Fruit fly (Drosophila melanogaster) whole organism, embryonic: ENCODE results near the gene Fer3.

Experiments
- Aef1 ChIP-seq: fragments of 200-800 bp; sonication (Bioruptor generic); IDR thresholded peaks from 3 replicates; pipeline ENCODE4 v1.3.6; 2022; ENCODE audit warnings: missing biosample characterization, missing genetic modification characterization
- CG10543 ChIP-seq: fragments of 200-800 bp; sonication (Bioruptor generic); optimal IDR thresholded peaks from 3 replicates; lab custom pipeline; 2017; ENCODE audit warnings: missing biosample characterization, mild to moderate bottlenecking, missing genetic modification characterization, moderate library complexity
- CG11695 ChIP-seq: fragments of 200-800 bp; sonication (Bioruptor generic); IDR thresholded peaks from 3 replicates; pipeline ENCODE4 v1.3.6; 2022; ENCODE audit warnings: missing biosample characterization, missing genetic modification characterization
- CG13894 ChIP-seq: fragments of 200-800 bp; sonication (Bioruptor generic); optimal IDR thresholded peaks from 3 replicates; lab custom pipeline; 2018; ENCODE audit warnings: missing biosample characterization, mild to moderate bottlenecking, missing genetic modification characterization, moderate library complexity
- CG14014 ChIP-seq: fragments of 200-800 bp; sonication (Bioruptor generic); IDR thresholded peaks from 2 replicates; pipeline ENCODE4 v1.3.6; 2022; ENCODE audit warnings: missing biosample characterization, missing genetic modification characterization
- CG15269 ChIP-seq: fragments of 200-800 bp; sonication (Bioruptor generic); optimal IDR thresholded peaks from 2 replicates; lab custom pipeline; 2018; ENCODE audit warnings: missing biosample characterization, mild to moderate bottlenecking, missing genetic modification characterization, moderate library complexity
- CG15479 ChIP-seq: fragments of 200-800 bp; sonication (Bioruptor generic); optimal IDR thresholded peaks from 3 replicates; lab custom pipeline; 2019; ENCODE audit warnings: missing biosample characterization, mild to moderate bottlenecking, missing genetic modification characterization, moderate library complexity
- CG16863 ChIP-seq: fragments of 200-800 bp; sonication (Bioruptor generic); optimal IDR thresholded peaks from 3 replicates; lab custom pipeline; 2016; ENCODE audit warnings: missing biosample characterization, missing genetic modification characterization
- CG17802 ChIP-seq: fragments of 200-800 bp; sonication (Bioruptor generic); optimal IDR thresholded peaks from 2 replicates; lab custom pipeline; 2018; ENCODE audit warnings: missing biosample characterization, mild to moderate bottlenecking, missing genetic modification characterization, moderate library complexity
- CG2116 ChIP-seq: fragments of 200-800 bp; sonication (Bioruptor generic); optimal IDR thresholded peaks from 3 replicates; lab custom pipeline; 2018; ENCODE audit warnings: missing biosample characterization, mild to moderate bottlenecking, missing genetic modification characterization
- CG31365 ChIP-seq: fragments of 200-800 bp; sonication (Bioruptor generic); optimal IDR thresholded peaks from 2 replicates; lab custom pipeline; 2018; ENCODE audit warnings: missing biosample characterization, mild to moderate bottlenecking, missing genetic modification characterization
- CG4617 ChIP-seq: fragments of 200-800 bp; sonication (Bioruptor generic); optimal IDR thresholded peaks from 3 replicates; lab custom pipeline; 2016; ENCODE audit warnings: missing biosample characterization, missing genetic modification characterization, borderline replicate concordance
- CG5180 ChIP-seq: fragments of 200-800 bp; sonication (Bioruptor generic); optimal IDR thresholded peaks from 3 replicates; lab custom pipeline; 2017; ENCODE audit warnings: missing biosample characterization, missing genetic modification characterization, mild to moderate bottlenecking, moderate library complexity, missing genetic modification reagents
- CG7928 ChIP-seq: fragments of 200-800 bp; sonication (Bioruptor generic); optimal IDR thresholded peaks from 2 replicates; lab custom pipeline; 2017; ENCODE audit warnings: missing biosample characterization, mild to moderate bottlenecking, missing genetic modification characterization
- CG8089 ChIP-seq: fragments of 200-800 bp; sonication (Bioruptor generic); optimal IDR thresholded peaks from 3 replicates; lab custom pipeline; 2016; ENCODE audit warnings: missing biosample characterization, missing genetic modification characterization
- CG8359 ChIP-seq: fragments of 200-800 bp; sonication (Bioruptor generic); optimal IDR thresholded peaks from 2 replicates; lab custom pipeline; 2017; ENCODE audit warnings: missing biosample characterization, mild to moderate bottlenecking, missing genetic modification characterization, borderline replicate concordance
- CG9797 ChIP-seq: fragments of 200-800 bp; sonication (Bioruptor generic); optimal IDR thresholded peaks from 3 replicates; lab custom pipeline; 2018; ENCODE audit warnings: missing biosample characterization, mild to moderate bottlenecking, missing genetic modification characterization
- Deaf1 ChIP-seq: fragments of 200-800 bp; optimal IDR thresholded peaks from 3 replicates; lab custom pipeline; 2019; ENCODE audit warnings: missing biosample characterization, mild to moderate bottlenecking, missing genetic modification characterization, moderate library complexity
- Dref ChIP-seq: fragments of 200-800 bp; sonication (Bioruptor generic); IDR thresholded peaks from 2 replicates; pipeline ENCODE4 v1.3.6; 2022; ENCODE audit warnings: missing biosample characterization, missing genetic modification characterization
- ERR ChIP-seq: fragments of 200-800 bp; sonication (Bioruptor generic); optimal IDR thresholded peaks from 2 replicates; lab custom pipeline; 2016; ENCODE audit warnings: missing biosample characterization, missing genetic modification characterization
- HLH3B ChIP-seq: fragments of 200-800 bp; sonication (Bioruptor generic); IDR thresholded peaks from 2 replicates; pipeline ENCODE4 v1.3.6; 2022; ENCODE audit warnings: missing biosample characterization, missing genetic modification characterization
- HLHmδ ChIP-seq: fragments of 200-800 bp; sonication (Bioruptor generic); optimal IDR thresholded peaks from 2 replicates; lab custom pipeline; 2018; ENCODE audit warnings: missing biosample characterization, mild to moderate bottlenecking, missing genetic modification characterization, moderate library complexity
- Hmr ChIP-seq: fragments of 200-800 bp; sonication (Bioruptor generic); optimal IDR thresholded peaks from 3 replicates; lab custom pipeline; 2017; ENCODE audit warnings: mild to moderate bottlenecking, missing biosample characterization, missing genetic modification reagents, missing genetic modification characterization
- Hr3 ChIP-seq: fragments of 200-800 bp; sonication (Bioruptor generic); optimal IDR thresholded peaks from 3 replicates; lab custom pipeline; 2016; ENCODE audit warnings: missing biosample characterization, missing genetic modification characterization
- Myb ChIP-seq: fragments of 200-800 bp; sonication (Bioruptor generic); optimal IDR thresholded peaks from 2 replicates; lab custom pipeline; 2016; ENCODE audit warnings: missing biosample characterization, missing genetic modification characterization
- Six4 ChIP-seq: fragments of 200-800 bp; sonication (Bioruptor generic); optimal IDR thresholded peaks from 2 replicates; lab custom pipeline; 2016; ENCODE audit warnings: missing biosample characterization, missing genetic modification characterization
- Sox100B ChIP-seq: fragments of 200-800 bp; sonication (Bioruptor generic); optimal IDR thresholded peaks from 3 replicates; lab custom pipeline; 2018; ENCODE audit warnings: missing biosample characterization, mild to moderate bottlenecking, missing genetic modification characterization
- Tbp ChIP-seq: fragments of >200 bp; optimal IDR thresholded peaks from 2 replicates; lab custom pipeline; 2018; ENCODE audit warnings: missing biosample characterization, missing genetic modification characterization
- aop ChIP-seq: fragments of 200-800 bp; sonication (Bioruptor generic); IDR thresholded peaks from 2 replicates; pipeline ENCODE4 v1.3.6; 2022; ENCODE audit warnings: missing biosample characterization, missing genetic modification characterization
- bcd ChIP-seq: fragments of 200-800 bp; sonication (Bioruptor generic); optimal IDR thresholded peaks from 2 replicates; lab custom pipeline; 2017; ENCODE audit warnings: missing biosample characterization, mild to moderate bottlenecking, missing genetic modification characterization
- dmrt11E ChIP-seq: fragments of 200-800 bp; sonication (Bioruptor generic); optimal IDR thresholded peaks from 3 replicates; lab custom pipeline; 2018; ENCODE audit warnings: missing biosample characterization, mild to moderate bottlenecking, missing genetic modification characterization, moderate library complexity
- dysf ChIP-seq: fragments of 200-800 bp; sonication (Bioruptor generic); IDR thresholded peaks from 3 replicates; pipeline ENCODE4 v1.3.6; 2022; ENCODE audit warnings: missing biosample characterization, missing genetic modification characterization
- eve ChIP-seq, 2 experiments: fragments of >200 bp; optimal IDR thresholded peaks; 2 replicates each; lab custom pipeline; 2017; ENCODE audit warnings: missing biosample characterization in 2 of 2, missing genetic modification characterization in 2 of 2
- gce ChIP-seq: fragments of 200-800 bp; sonication (Bioruptor generic); IDR thresholded peaks from 3 replicates; pipeline ENCODE4 v1.3.6; 2022; ENCODE audit warnings: missing biosample characterization, missing genetic modification characterization
- gcm2 ChIP-seq: fragments of 200-800 bp; sonication (Bioruptor generic); optimal IDR thresholded peaks from 2 replicates; lab custom pipeline; 2016; ENCODE audit warnings: missing biosample characterization, missing genetic modification characterization
- gsb-n ChIP-seq: fragments of 200-800 bp; sonication (Bioruptor generic); optimal IDR thresholded peaks from 3 replicates; lab custom pipeline; 2018; ENCODE audit warnings: missing biosample characterization, mild to moderate bottlenecking, missing genetic modification characterization
- hth ChIP-seq: fragments of >200 bp; optimal IDR thresholded peaks from 2 replicates; lab custom pipeline; 2017; ENCODE audit warnings: inconsistent platforms
- ind ChIP-seq: fragments of 200-800 bp; sonication (Bioruptor generic); optimal IDR thresholded peaks from 3 replicates; lab custom pipeline; 2016; ENCODE audit warnings: missing biosample characterization, missing genetic modification characterization
- kni ChIP-seq: fragments of 200-800 bp; sonication (Bioruptor generic); optimal IDR thresholded peaks from 3 replicates; lab custom pipeline; 2017; ENCODE audit warnings: mild to moderate bottlenecking, missing biosample characterization, missing genetic modification reagents, missing genetic modification characterization
- pita ChIP-seq: fragments of 200-800 bp; sonication (Bioruptor generic); optimal IDR thresholded peaks from 2 replicates; lab custom pipeline; 2017; ENCODE audit warnings: missing biosample characterization, mild to moderate bottlenecking, missing genetic modification characterization
- prd ChIP-seq, 3 experiments: fragments of >200 bp in 2 of 3; fragments of 200-800 bp in 1 of 3; sonication (Bioruptor generic) in 1 of 3; optimal IDR thresholded peaks in 2 of 3; IDR thresholded peaks in 1 of 3; 2 replicates in 2 of 3; 3 replicates in 1 of 3; pipeline versions ENCODE4 v1.3.6 to Lab custom; 2017 to 2022; ENCODE audit warnings: missing biosample characterization in 1 of 3, missing genetic modification characterization in 1 of 3
- pros ChIP-seq: fragments of 200-800 bp; sonication (Bioruptor generic); optimal IDR thresholded peaks from 3 replicates; lab custom pipeline; 2019; ENCODE audit warnings: missing biosample characterization, mild to moderate bottlenecking, missing genetic modification characterization, moderate library complexity
- run ChIP-seq: fragments of 200-800 bp; sonication (Bioruptor generic); optimal IDR thresholded peaks from 3 replicates; lab custom pipeline; 2018; ENCODE audit warnings: missing biosample characterization, mild to moderate bottlenecking, missing genetic modification characterization
- sc ChIP-seq, 3 experiments: fragments of >200 bp in 2 of 3; fragments of 200-800 bp in 1 of 3; sonication (Bioruptor generic) in 1 of 3; optimal IDR thresholded peaks; 2 replicates in 2 of 3; 3 replicates in 1 of 3; lab custom pipeline; 2017; ENCODE audit warnings: mild to moderate bottlenecking in 1 of 3, missing biosample characterization in 1 of 3, missing genetic modification characterization in 1 of 3, missing genetic modification reagents in 1 of 3
- sr ChIP-seq: fragments of 200-800 bp; sonication (Bioruptor generic); IDR thresholded peaks from 3 replicates; pipeline ENCODE4 v1.3.6; 2022; ENCODE audit warnings: missing biosample characterization, missing genetic modification characterization
- stc ChIP-seq: fragments of 200-800 bp; sonication (Bioruptor generic); IDR thresholded peaks from 2 replicates; pipeline ENCODE4 v1.3.6; 2022; ENCODE audit warnings: missing biosample characterization, missing genetic modification characterization
- toy ChIP-seq: fragments of 200-800 bp; sonication (Bioruptor generic); IDR thresholded peaks from 2 replicates; pipeline ENCODE4 v1.3.6; 2022; ENCODE audit warnings: missing biosample characterization, missing genetic modification characterization
- tup ChIP-seq: fragments of 200-800 bp; sonication (Bioruptor generic); optimal IDR thresholded peaks from 2 replicates; lab custom pipeline; 2016; ENCODE audit warnings: missing biosample characterization, mild to moderate bottlenecking, missing genetic modification characterization, moderate library complexity

The Fer3 gene

dm6 chr3R:11669017-11669953 lies 24.8 kb downstream of the Fer3 start (continued):
- TF ChIP-seq prd (optimal IDR thresholded peaks at IDR 0.05; lab: Kevin White, UChicago) (no peak), prd (GFP tag; IDR thresholded peaks at IDR 0.05; lab: Robert Waterston, UW) (no peak), pita (no peak), Dref (GFP tag; lab: Robert Waterston, UW) (no peak), dmrt11E (tag; lab: Kevin White, UChicago) (no peak), run (tag; lab: Kevin White, UChicago) (no peak), CG31365 (tag; lab: Kevin White, UChicago) (no peak), pros (GFP tag; lab: Kevin White, UChicago) (no peak), Hr3 (GFP tag; lab: Kevin White, UChicago) (no peak), toy (GFP tag; lab: Robert Waterston, UW) (no peak), CG14014 (GFP tag; lab: Robert Waterston, UW) (no peak), CG8359 (GFP tag; lab: Kevin White, UChicago) (no peak), CG15479 (GFP tag; lab: Kevin White, UChicago) (no peak), CG17802 (tag; lab: Kevin White, UChicago) (no peak), sr (no peak), gsb-n (tag; lab: Kevin White, UChicago) (no peak), stc (GFP tag; lab: Robert Waterston, UW) (no peak), aop (GFP tag; lab: Robert Waterston, UW) (no peak), CG9797 (GFP tag; lab: Kevin White, UChicago) (no peak), Aef1 (no peak), kni (GFP tag; lab: Kevin White, UChicago) (no peak), CG7928 (no peak), CG13894 (tag; lab: Kevin White, UChicago) (no peak), bcd (GFP tag; lab: Kevin White, UChicago) (no peak), eve (GFP tag; optimal IDR thresholded peaks at IDR 0.05; lab: Kevin White, UChicago) (no peak), HLH3B (GFP tag; lab: Robert Waterston, UW) (no peak), gcm2 (GFP tag; lab: Kevin White, UChicago) (no peak), CG15269 (tag; lab: Kevin White, UChicago) (no peak), Deaf1 (tag; lab: Kevin White, UChicago) (peak; percentile 83), tup (GFP tag; lab: Kevin White, UChicago) (no peak), ERR (GFP tag; lab: Kevin White, UChicago) (no peak), Hmr (GFP tag; lab: Kevin White, UChicago) (no peak), HLHmδ (GFP tag; lab: Kevin White, UChicago) (no peak), Sox100B (GFP tag; lab: Kevin White, UChicago) (no peak), Myb (GFP tag; lab: Kevin White, UChicago) (no peak), CG16863 (GFP tag; lab: Kevin White, UChicago) (no peak), CG10543 (peak; percentile 23), Tbp (GFP tag; lab: Kevin White, UChicago) (no peak), gce (GFP tag; lab: Robert Waterston, UW) (no peak), hth (no peak), Six4 (GFP tag; lab: Kevin White, UChicago) (no peak), ind (GFP tag; lab: Kevin White, UChicago) (no peak), CG4617 (GFP tag; lab: Kevin White, UChicago) (no peak), CG2116 (no peak), sc (optimal IDR thresholded peaks at IDR 0.05; lab: Kevin White, UChicago) (no peak), sc (GFP tag; optimal IDR thresholded peaks at IDR 0.05; lab: Kevin White, UChicago) (no peak), CG11695 (GFP tag; lab: Robert Waterston, UW) (no peak), CG8089 (no peak), CG5180 (GFP tag; lab: Kevin White, UChicago) (peak; percentile 77), dysf (GFP tag; lab: Robert Waterston, UW) (no peak)
